Fruit fly (Drosophila melanogaster) whole organism, embryonic: ENCODE results near the gene tplus3a.

Experiments used
- Adf1 ChIP-seq: fragments of 200-800 bp; sonication (Bioruptor generic); IDR thresholded peaks from 2 replicates; pipeline ENCODE4 v1.3.6; 2022; ENCODE audit warnings: missing biosample characterization, missing genetic modification characterization
- Asciz ChIP-seq: fragments of 200-800 bp; sonication (Bioruptor generic); optimal IDR thresholded peaks from 2 replicates; lab custom pipeline; 2017; ENCODE audit warnings: missing biosample characterization, mild to moderate bottlenecking, missing genetic modification characterization, missing genetic modification reagents
- Atf6 ChIP-seq: fragments of 200-800 bp; sonication (Bioruptor generic); IDR thresholded peaks from 2 replicates; pipeline ENCODE4 v1.3.6; 2022; ENCODE audit warnings: missing biosample characterization, missing genetic modification characterization
- Bteb2 ChIP-seq: fragments of 200-800 bp; sonication (Bioruptor generic); optimal IDR thresholded peaks from 2 replicates; lab custom pipeline; 2016; ENCODE audit warnings: missing biosample characterization, missing genetic modification characterization
- CG10267 ChIP-seq: fragments of 200-800 bp; sonication (Bioruptor generic); optimal IDR thresholded peaks from 2 replicates; lab custom pipeline; 2018; ENCODE audit warnings: missing biosample characterization, mild to moderate bottlenecking, missing genetic modification characterization, moderate library complexity
- CG10543 ChIP-seq: fragments of 200-800 bp; sonication (Bioruptor generic); optimal IDR thresholded peaks from 3 replicates; lab custom pipeline; 2017; ENCODE audit warnings: missing biosample characterization, mild to moderate bottlenecking, missing genetic modification characterization, moderate library complexity
- CG11093 ChIP-seq: fragments of 200-800 bp; sonication (Bioruptor generic); IDR thresholded peaks from 3 replicates; pipeline ENCODE4 v1.3.6; 2022; ENCODE audit warnings: missing biosample characterization, missing genetic modification characterization
- CG1233 ChIP-seq: fragments of 200-800 bp; sonication (Bioruptor generic); optimal IDR thresholded peaks from 4 replicates; lab custom pipeline; 2018; ENCODE audit warnings: missing biosample characterization, mild to moderate bottlenecking, missing genetic modification characterization
- CG14014 ChIP-seq: fragments of 200-800 bp; sonication (Bioruptor generic); IDR thresholded peaks from 2 replicates; pipeline ENCODE4 v1.3.6; 2022; ENCODE audit warnings: missing biosample characterization, missing genetic modification characterization
- CG14965 ChIP-seq: fragments of 200-800 bp; sonication (Bioruptor generic); optimal IDR thresholded peaks from 2 replicates; lab custom pipeline; 2016; ENCODE audit warnings: missing biosample characterization, missing genetic modification characterization, borderline replicate concordance
- CG15073 ChIP-seq: fragments of 200-800 bp; sonication (Bioruptor generic); optimal IDR thresholded peaks from 2 replicates; lab custom pipeline; 2016; ENCODE audit warnings: missing biosample characterization, missing genetic modification characterization
- CG15479 ChIP-seq: fragments of 200-800 bp; sonication (Bioruptor generic); optimal IDR thresholded peaks from 3 replicates; lab custom pipeline; 2019; ENCODE audit warnings: missing biosample characterization, mild to moderate bottlenecking, missing genetic modification characterization, moderate library complexity
- CG17186 ChIP-seq: fragments of 200-800 bp; sonication (Bioruptor generic); optimal IDR thresholded peaks from 3 replicates; lab custom pipeline; 2017; ENCODE audit warnings: missing biosample characterization, missing genetic modification reagents, missing genetic modification characterization
- CG17328 ChIP-seq: fragments of 200-800 bp; sonication (Bioruptor generic); IDR thresholded peaks from 2 replicates; pipeline ENCODE4 v1.3.6; 2022; ENCODE audit warnings: missing biosample characterization, missing genetic modification characterization
- CG18764 ChIP-seq: fragments of 200-800 bp; sonication (Bioruptor generic); optimal IDR thresholded peaks from 3 replicates; lab custom pipeline; 2016; ENCODE audit warnings: missing biosample characterization, missing genetic modification characterization
- CG2199 ChIP-seq: fragments of 200-800 bp; sonication (Bioruptor generic); IDR thresholded peaks from 3 replicates; pipeline ENCODE4 v1.3.6; 2022; ENCODE audit warnings: missing biosample characterization, missing genetic modification characterization
- CG2889 ChIP-seq: fragments of 200-800 bp; sonication (Bioruptor generic); IDR thresholded peaks from 3 replicates; pipeline ENCODE4 v1.3.6; 2022; ENCODE audit warnings: missing biosample characterization, missing genetic modification characterization
- CG33557 ChIP-seq: fragments of 200-800 bp; sonication (Bioruptor generic); optimal IDR thresholded peaks from 2 replicates; lab custom pipeline; 2019; ENCODE audit warnings: missing biosample characterization, mild to moderate bottlenecking, missing genetic modification characterization, moderate library complexity
- CG34376 ChIP-seq: fragments of 200-800 bp; sonication (Bioruptor generic); optimal IDR thresholded peaks from 2 replicates; lab custom pipeline; 2018; ENCODE audit warnings: missing biosample characterization, mild to moderate bottlenecking, missing genetic modification characterization
- CG3726 ChIP-seq: fragments of 200-800 bp; sonication (Bioruptor generic); IDR thresholded peaks from 3 replicates; pipeline ENCODE4, ENCODE4 v1.3.6; 2022; ENCODE audit warnings: missing biosample characterization, missing genetic modification characterization
- CG4360 ChIP-seq: fragments of 200-800 bp; sonication (Bioruptor generic); IDR thresholded peaks from 2 replicates; pipeline ENCODE4 v1.3.6; 2022; ENCODE audit warnings: missing biosample characterization, missing genetic modification characterization
- CG6654 ChIP-seq: fragments of 200-800 bp; sonication (Bioruptor generic); optimal IDR thresholded peaks from 2 replicates; lab custom pipeline; 2017; ENCODE audit warnings: missing biosample characterization, mild to moderate bottlenecking, missing genetic modification characterization
- CG8089 ChIP-seq: fragments of 200-800 bp; sonication (Bioruptor generic); optimal IDR thresholded peaks from 3 replicates; lab custom pipeline; 2016; ENCODE audit warnings: missing biosample characterization, missing genetic modification characterization
- Eip74EF ChIP-seq, 2 experiments: fragments of 200-800 bp in 1 of 2; fragments of >200 bp in 1 of 2; sonication (Bioruptor generic) in 1 of 2; optimal IDR thresholded peaks; 2 replicates each; lab custom pipeline; 2017 to 2019; ENCODE audit warnings: missing biosample characterization in 2 of 2, missing genetic modification characterization in 2 of 2, mild to moderate bottlenecking in 1 of 2, moderate library complexity in 1 of 2
- Fer2 ChIP-seq: fragments of 200-800 bp; sonication (Bioruptor generic); optimal IDR thresholded peaks from 2 replicates; lab custom pipeline; 2018; ENCODE audit warnings: missing biosample characterization, mild to moderate bottlenecking, missing genetic modification characterization, moderate library complexity
- Gsc ChIP-seq: fragments of 200-800 bp; sonication (Bioruptor generic); IDR thresholded peaks from 2 replicates; pipeline ENCODE4 v1.3.6; 2022; ENCODE audit warnings: missing biosample characterization, missing genetic modification characterization
- HLH4C ChIP-seq: fragments of 200-800 bp; sonication (Bioruptor generic); IDR thresholded peaks from 3 replicates; pipeline ENCODE4 v1.3.6; 2022; ENCODE audit warnings: missing biosample characterization, missing genetic modification characterization; ENCODE audit not compliant: partially characterized antibody
- HLH54F ChIP-seq: fragments of 200-800 bp; sonication (Bioruptor generic); optimal IDR thresholded peaks from 3 replicates; lab custom pipeline; 2016; ENCODE audit warnings: missing biosample characterization, missing genetic modification characterization
- Hey ChIP-seq: fragments of 200-800 bp; sonication (Bioruptor generic); optimal IDR thresholded peaks from 3 replicates; lab custom pipeline; 2018; ENCODE audit warnings: missing biosample characterization, mild to moderate bottlenecking, missing genetic modification characterization
- HmgD ChIP-seq: fragments of 200-800 bp; sonication (Bioruptor generic); optimal IDR thresholded peaks from 3 replicates; lab custom pipeline; 2016; ENCODE audit warnings: missing biosample characterization, missing genetic modification characterization
- Lim3 ChIP-seq: fragments of 200-800 bp; sonication (Bioruptor generic); IDR thresholded peaks from 2 replicates; pipeline ENCODE4 v1.3.6; 2022; ENCODE audit warnings: missing biosample characterization, missing genetic modification characterization
- Med ChIP-seq: fragments of 200-800 bp; sonication (Bioruptor generic); peaks from one replicate; lab custom pipeline; 2016; ENCODE audit warnings: missing biosample characterization, missing genetic modification characterization, mild to moderate bottlenecking, inconsistent platforms, moderate library complexity
- Poxn ChIP-seq: fragments of 200-800 bp; sonication (Bioruptor generic); IDR thresholded peaks from 2 replicates; pipeline ENCODE4 v1.3.6; 2022; ENCODE audit warnings: missing biosample characterization, missing genetic modification characterization
- Usf ChIP-seq: fragments of 200-800 bp; sonication (Bioruptor generic); optimal IDR thresholded peaks from 2 replicates; lab custom pipeline; 2017; ENCODE audit warnings: missing genotype, missing biosample characterization, missing genetic modification characterization
- abd-A ChIP-seq: fragments of 200-800 bp; sonication (Bioruptor generic); optimal IDR thresholded peaks from 3 replicates; lab custom pipeline; 2019; ENCODE audit warnings: missing biosample characterization, mild to moderate bottlenecking, missing genetic modification characterization, moderate library complexity
- bab2 ChIP-seq: fragments of 200-800 bp; sonication (Bioruptor generic); optimal IDR thresholded peaks from 2 replicates; lab custom pipeline; 2016; ENCODE audit warnings: missing biosample characterization, missing genetic modification characterization
- chinmo ChIP-seq: fragments of 200-800 bp; sonication (Bioruptor generic); IDR thresholded peaks from 4 replicates; pipeline ENCODE4 v1.3.6; 2022; ENCODE audit warnings: missing biosample characterization, missing genetic modification characterization; ENCODE audit not compliant: partially characterized antibody
- crol ChIP-seq: fragments of 200-800 bp; sonication (Bioruptor generic); IDR thresholded peaks from 2 replicates; pipeline ENCODE4 v1.3.6; 2022; ENCODE audit warnings: missing biosample characterization, missing genetic modification characterization
- gcm ChIP-seq: fragments of 200-800 bp; sonication (Bioruptor generic); optimal IDR thresholded peaks from 2 replicates; lab custom pipeline; 2019; ENCODE audit warnings: missing biosample characterization, mild to moderate bottlenecking, missing genetic modification characterization, moderate library complexity
- grau ChIP-seq: fragments of 200-800 bp; optimal IDR thresholded peaks from 3 replicates; lab custom pipeline; 2019; ENCODE audit warnings: missing biosample characterization, mild to moderate bottlenecking, missing genetic modification characterization, moderate library complexity
- ken ChIP-seq: fragments of 200-800 bp; sonication (Bioruptor generic); IDR thresholded peaks from 3 replicates; pipeline ENCODE4 v1.3.6; 2022; ENCODE audit warnings: missing biosample characterization, missing genetic modification characterization
- kni ChIP-seq: fragments of 200-800 bp; sonication (Bioruptor generic); optimal IDR thresholded peaks from 3 replicates; lab custom pipeline; 2017; ENCODE audit warnings: mild to moderate bottlenecking, missing biosample characterization, missing genetic modification reagents, missing genetic modification characterization
- org-1 ChIP-seq: fragments of 200-800 bp; sonication (Bioruptor generic); optimal IDR thresholded peaks from 2 replicates; lab custom pipeline; 2017; ENCODE audit warnings: missing biosample characterization, missing genetic modification characterization
- pfk ChIP-seq: fragments of 200-800 bp; sonication (Bioruptor generic); optimal IDR thresholded peaks from 2 replicates; lab custom pipeline; 2018; ENCODE audit warnings: missing biosample characterization, mild to moderate bottlenecking, missing genetic modification characterization, moderate library complexity
- pita ChIP-seq: fragments of 200-800 bp; sonication (Bioruptor generic); optimal IDR thresholded peaks from 2 replicates; lab custom pipeline; 2017; ENCODE audit warnings: missing biosample characterization, mild to moderate bottlenecking, missing genetic modification characterization
- schlank ChIP-seq: fragments of 200-800 bp; sonication (Bioruptor generic); optimal IDR thresholded peaks from 2 replicates; lab custom pipeline; 2018; ENCODE audit warnings: missing biosample characterization, mild to moderate bottlenecking, missing genetic modification characterization
- sd ChIP-seq: fragments of 200-800 bp; sonication (Bioruptor generic); optimal IDR thresholded peaks from 3 replicates; lab custom pipeline; 2018; ENCODE audit warnings: missing biosample characterization, mild to moderate bottlenecking, missing genetic modification characterization, moderate library complexity
- sqz ChIP-seq: fragments of 200-800 bp; sonication (Bioruptor generic); optimal IDR thresholded peaks from 3 replicates; lab custom pipeline; 2018; ENCODE audit warnings: missing biosample characterization, mild to moderate bottlenecking, missing genetic modification characterization
- toy ChIP-seq: fragments of 200-800 bp; sonication (Bioruptor generic); IDR thresholded peaks from 2 replicates; pipeline ENCODE4 v1.3.6; 2022; ENCODE audit warnings: missing biosample characterization, missing genetic modification characterization
- wdn ChIP-seq: fragments of 200-800 bp; sonication (Bioruptor generic); IDR thresholded peaks from 2 replicates; pipeline ENCODE4 v1.3.6; 2022; ENCODE audit warnings: missing biosample characterization, missing genetic modification characterization
- wor ChIP-seq: fragments of 200-800 bp; sonication (Bioruptor generic); IDR thresholded peaks from 2 replicates; pipeline ENCODE4 v1.3.6; 2022; ENCODE audit warnings: missing biosample characterization, missing genetic modification characterization
- zen ChIP-seq: fragments of 200-800 bp; sonication (Bioruptor generic); optimal IDR thresholded peaks from 3 replicates; lab custom pipeline; 2018; ENCODE audit warnings: missing biosample characterization, mild to moderate bottlenecking, missing genetic modification characterization, moderate library complexity

Gene tplus3a

dm6 chr2L:22036877-22037276 is 34.1 kb upstream of the tplus3a start (continued):
- TF ChIP-seq Fer2 (tag; lab: Kevin White, UChicago) (no peak), CG1233 (GFP tag; lab: Kevin White, UChicago) (peak; percentile 40), toy (GFP tag; lab: Robert Waterston, UW) (no peak), CG14965 (GFP tag; lab: Kevin White, UChicago) (no peak), ken (GFP tag; lab: Robert Waterston, UW) (no peak), CG33557 (GFP tag; lab: Kevin White, UChicago) (peak; percentile 80), crol (GFP tag; lab: Robert Waterston, UW) (no peak), CG17328 (GFP tag; lab: Robert Waterston, UW) (no peak; the same call in 1 of the 2 replicates), CG3726 (GFP tag; lab: Robert Waterston, UW) (no peak), Adf1 (GFP tag; lab: Robert Waterston, UW) (no peak), Gsc (GFP tag; lab: Robert Waterston, UW) (no peak), CG10267 (tag; lab: Kevin White, UChicago) (peak; percentile 7), Eip74EF (GFP tag; optimal IDR thresholded peaks at IDR 0.05; lab: Kevin White, UChicago) (no peak), schlank (tag; lab: Kevin White, UChicago) (no peak), wdn (no peak), CG15479 (GFP tag; lab: Kevin White, UChicago) (peak; percentile 8), HLH54F (GFP tag; lab: Kevin White, UChicago) (no peak), Med (no peak), CG11093 (GFP tag; lab: Robert Waterston, UW) (no peak), Lim3 (GFP tag; lab: Robert Waterston, UW) (no peak), wor (no peak), Hey (tag; lab: Kevin White, UChicago) (no peak), Usf (no peak), CG10543 (GFP tag; lab: Kevin White, UChicago) (no peak), gcm (GFP tag; lab: Kevin White, UChicago) (no peak), chinmo (no peak), pfk (GFP tag; lab: Kevin White, UChicago) (no peak), kni (GFP tag; lab: Kevin White, UChicago) (peak; percentile 83), CG4360 (GFP tag; lab: Robert Waterston, UW) (no peak), CG15073 (GFP tag; lab: Kevin White, UChicago) (no peak), abd-A (tag; lab: Kevin White, UChicago) (no peak), CG14014 (GFP tag; lab: Robert Waterston, UW) (no peak), grau (tag; lab: Kevin White, UChicago) (no peak), sqz (GFP tag; lab: Kevin White, UChicago) (no peak), CG8089 (GFP tag; lab: Kevin White, UChicago) (peak; percentile 4), CG2199 (GFP tag; lab: Robert Waterston, UW) (0 out of 3 replicates have a peak, but pooled peaks have one; percentile 51), zen (peak; percentile 37), Atf6 (GFP tag; lab: Robert Waterston, UW) (no peak), org-1 (GFP tag; lab: Kevin White, UChicago) (no peak), CG18764 (GFP tag; lab: Kevin White, UChicago) (peak; percentile 0), HmgD (GFP tag; lab: Kevin White, UChicago) (no peak), Poxn (GFP tag; lab: Robert Waterston, UW) (no peak), Asciz (peak; percentile 41), pita (GFP tag; lab: Kevin White, UChicago) (no peak), Bteb2 (GFP tag; lab: Kevin White, UChicago) (no peak), CG17186 (GFP tag; lab: Kevin White, UChicago) (no peak), sd (tag; lab: Kevin White, UChicago) (no peak), CG34376 (no peak), bab2 (GFP tag; lab: Kevin White, UChicago) (no peak), HLH4C (GFP tag; lab: Robert Waterston, UW) (no peak), CG6654 (no peak), CG2889 (no peak)
